Fruit fly (Drosophila melanogaster): ENCODE data around the gene CG8838.
A peak's percentile ranks its signal among the peaks of the same experiment; 100 is the strongest.

CG8838 gene

dm6 chr2L:3397594-3398073 is 40.2 kb downstream of the CG8838 start, which contains the start of gene CG34175 (continued):
- TF ChIP-seq CG15514 (GFP tag; optimal IDR thresholded peaks at IDR 0.05) (peak; percentile 2), trh (GFP tag; optimal IDR thresholded peaks at IDR 0.05) (no peak), tx (GFP tag; optimal IDR thresholded peaks at IDR 0.05) (no peak), CoRest (tag; optimal IDR thresholded peaks at IDR 0.05) (peak; percentile 0), HHEX (GFP tag; optimal IDR thresholded peaks at IDR 0.05) (peak; percentile 4), esg (GFP tag; conservative IDR thresholded peaks at IDR 0.05) (no peak), kay (GFP tag; optimal IDR thresholded peaks at IDR 0.05) (no peak), shn (GFP tag; optimal IDR thresholded peaks at IDR 0.05) (no peak), CkIIα-i1 (GFP tag; IDR thresholded peaks at IDR 0.05) (no peak), ATbp (GFP tag; optimal IDR thresholded peaks at IDR 0.05) (peak; percentile 3), zfh2 (GFP tag; optimal IDR thresholded peaks at IDR 0.05) (no peak), CG7839 (tag; optimal IDR thresholded peaks at IDR 0.05) (peak; percentile 31), CG11695 (GFP tag; IDR thresholded peaks at IDR 0.05) (no peak), disco-r (GFP tag; optimal IDR thresholded peaks at IDR 0.05) (no peak), btn (GFP tag; optimal IDR thresholded peaks at IDR 0.05) (no peak), Dad (GFP tag; optimal IDR thresholded peaks at IDR 0.05) (no peak), Oaz (GFP tag; IDR thresholded peaks at IDR 0.05) (no peak), grn (GFP tag; optimal IDR thresholded peaks at IDR 0.05) (no peak), CG6791 (GFP tag; IDR thresholded peaks at IDR 0.05; ENCODE audit: partially characterized antibody) (no peak), CG7271 (tag; optimal IDR thresholded peaks at IDR 0.05) (no peak), CG17612 (GFP tag; IDR thresholded peaks at IDR 0.05) (no peak), ssp (GFP tag; IDR thresholded peaks at IDR 0.05) (no peak), nerfin-1 (tag; optimal IDR thresholded peaks at IDR 0.05) (no peak), cato (GFP tag; optimal IDR thresholded peaks at IDR 0.05; ENCODE audit: borderline replicate concordance) (no peak), ac (GFP tag; optimal IDR thresholded peaks at IDR 0.05) (no peak), ci (GFP tag; IDR thresholded peaks at IDR 0.05) (no peak), Doc3 (GFP tag; IDR thresholded peaks at IDR 0.05; ENCODE audit: partially characterized antibody) (no peak), lov (optimal IDR thresholded peaks at IDR 0.05) (no peak), lov (GFP tag; IDR thresholded peaks at IDR 0.05) (no peak), Hmr (GFP tag; optimal IDR thresholded peaks at IDR 0.05) (peak; percentile 16), sqz (GFP tag; optimal IDR thresholded peaks at IDR 0.05) (no peak)

- TF ChIP-seq Ets65A (GFP tag): peak; percentile 0
- peak; percentile 22; the same call in 1 of the 2 replicates for TF ChIP-seq sisA (GFP tag; IDR thresholded peaks at IDR 0.05)
- TF ChIP-seq CG10979 (tag; optimal IDR thresholded peaks at IDR 0.05): no peak
- TF ChIP-seq Trl (optimal IDR thresholded peaks at IDR 0.05): no peak
- no peak for TF ChIP-seq Trl (GFP tag; optimal IDR thresholded peaks at IDR 0.05)
- no peak for TF ChIP-seq CG1602 (GFP tag; optimal IDR thresholded peaks at IDR 0.05)
- TF ChIP-seq Hr39 (optimal IDR thresholded peaks at IDR 0.05): peak; percentile 55
- TF ChIP-seq ac (GFP tag; optimal IDR thresholded peaks at IDR 0.05): no peak
These were observed 50.3 kb downstream of the CG8838 start for dm6 chr2L:3407722-3408121.

Measured in whole organism, embryonic.